Worm (Caenorhabditis elegans): ENCODE results near the gene ttr-42.

DNA sequence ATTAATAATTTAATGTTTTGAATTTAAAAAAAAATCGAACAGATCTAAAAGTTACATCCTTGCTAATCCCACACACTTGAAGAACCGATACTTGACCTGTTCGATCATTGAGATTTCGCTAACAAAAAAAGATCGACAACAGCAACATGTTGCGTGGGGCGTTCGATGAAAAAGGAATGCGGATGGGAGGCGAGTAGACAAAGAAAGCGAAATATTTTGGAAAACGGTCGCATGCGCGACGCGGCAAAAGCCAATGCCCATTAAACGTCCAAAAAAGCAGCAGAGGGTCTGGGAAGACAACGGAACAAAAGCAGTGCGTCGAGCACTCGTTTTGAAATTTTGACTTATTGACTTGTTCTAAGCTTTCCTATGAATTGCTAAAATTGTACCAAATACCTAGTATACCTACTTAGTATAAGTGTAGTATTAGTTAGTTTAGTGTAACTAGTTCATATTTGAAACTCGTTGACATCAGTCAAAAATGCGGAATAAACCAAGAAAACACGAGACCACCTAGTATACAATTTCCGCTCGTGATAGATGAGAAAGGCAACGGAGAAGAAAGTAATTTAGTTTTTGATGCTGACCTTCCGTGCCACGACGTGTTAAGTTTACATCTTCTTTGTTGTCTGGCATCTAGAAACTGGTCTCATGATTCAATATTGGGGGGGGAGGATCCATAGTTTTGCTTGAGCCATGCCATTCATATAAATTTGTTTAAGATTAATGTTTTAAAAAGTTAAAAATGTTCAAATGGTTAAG lies 4.5 kb downstream of the ttr-42 start:
- no peak for TF ChIP-seq lin-13 (GFP tag; optimal IDR thresholded peaks at IDR 0.05)
- TF ChIP-seq skn-1 (tag; optimal IDR thresholded peaks at IDR 0.05) = no peak
- no peak for TF ChIP-seq ZK546.5 (tag; optimal IDR thresholded peaks at IDR 0.05)
- peak; percentile 40 for TF ChIP-seq sma-9 (GFP tag; optimal IDR thresholded peaks at IDR 0.05)
- TF ChIP-seq sma-9 (tag; optimal IDR thresholded peaks at IDR 0.05) = no peak
- no peak for TF ChIP-seq nhr-12 (tag; optimal IDR thresholded peaks at IDR 0.05)
- no peak for TF ChIP-seq nhr-237 (tag; optimal IDR thresholded peaks at IDR 0.05)
- TF ChIP-seq egl-27 (tag; optimal IDR thresholded peaks at IDR 0.05) = no peak
- TF ChIP-seq mdl-1 (tag; optimal IDR thresholded peaks at IDR 0.05) = no peak
- TF ChIP-seq sma-3 (GFP tag; optimal IDR thresholded peaks at IDR 0.05) = peak; percentile 13

Measured in whole organism, L2 larva.